Worm (Caenorhabditis elegans): Measurements from ENCODE around the gene skpo-2.
"Not testable (repeated sequence)": the region's sequence is repeated elsewhere in the genome, so short reads cannot be mapped to it uniquely, and the experiment has no call there.

Gene skpo-2

ce11 chrII:3453521-3453920 is 17.2 kb upstream of the skpo-2 start, which contains the start of gene C16C8.11:
C16C8.11 (plus strand) TSS chrII:3453708.
- TF ChIP-seq hmg-4 (GFP tag; optimal IDR thresholded peaks at IDR 0.05) (no peak), F13C5.2 (tag; optimal IDR thresholded peaks at IDR 0.05) (no peak), tra-4 (tag; optimal IDR thresholded peaks at IDR 0.05) (no peak), sea-1 (GFP tag; conservative IDR thresholded peaks at IDR 0.05) (no peak), tbx-37 (GFP tag; conservative IDR thresholded peaks at IDR 0.05) (no peak), ama-1 (optimal IDR thresholded peaks at IDR 0.05) (no peak), hnd-1 (tag; optimal IDR thresholded peaks at IDR 0.05) (no peak), aly-1 (tag; optimal IDR thresholded peaks at IDR 0.05) (no peak), ceh-36 (tag; optimal IDR thresholded peaks at IDR 0.05) (no peak), flt-1 (GFP tag; IDR thresholded peaks at IDR 0.05) (no peak), pes-1 (GFP tag; IDR thresholded peaks at IDR 0.05) (no peak), ceh-13 (GFP tag; optimal IDR thresholded peaks at IDR 0.05) (no peak), tbx-11 (GFP tag; IDR thresholded peaks at IDR 0.05) (no peak), B0310.2 (tag; optimal IDR thresholded peaks at IDR 0.05) (no peak), scrt-1 (GFP tag; IDR thresholded peaks at IDR 0.05) (no peak), ets-7 (tag; optimal IDR thresholded peaks at IDR 0.05) (no peak), hmbx-1 (tag; optimal IDR thresholded peaks at IDR 0.05) (no peak)

ce11 chrII:3452421-3452820 is 16.1 kb upstream of the skpo-2 start, which contains the start of gene C16C8.12:
C16C8.12 (plus strand) TSS chrII:3452721.
- no peak for TF ChIP-seq ceh-13 (GFP tag; optimal IDR thresholded peaks at IDR 0.05)
- TF ChIP-seq aly-1 (tag; optimal IDR thresholded peaks at IDR 0.05): no peak
- TF ChIP-seq F13C5.2 (tag; optimal IDR thresholded peaks at IDR 0.05): no peak

- TF ChIP-seq ceh-13 (GFP tag; optimal IDR thresholded peaks at IDR 0.05); tra-4 (tag; optimal IDR thresholded peaks at IDR 0.05); tbx-11 (GFP tag; IDR thresholded peaks at IDR 0.05): not testable (repeated sequence)
These were observed 13.2 kb upstream of the skpo-2 start, which contains the start of gene C16C8.14 for ce11 chrII:3449514-3449913. C16C8.14 (plus strand) TSS chrII:3449814.

- no peak for TF ChIP-seq pes-1 (GFP tag; IDR thresholded peaks at IDR 0.05)
- no peak for TF ChIP-seq tbx-37 (GFP tag; conservative IDR thresholded peaks at IDR 0.05)
- TF ChIP-seq sea-1 (GFP tag; conservative IDR thresholded peaks at IDR 0.05): no peak
- TF ChIP-seq aly-1 (tag; optimal IDR thresholded peaks at IDR 0.05): no peak
- TF ChIP-seq ceh-36 (tag; optimal IDR thresholded peaks at IDR 0.05): no peak
- no peak for TF ChIP-seq ets-7 (tag; optimal IDR thresholded peaks at IDR 0.05)
- no peak for TF ChIP-seq hmbx-1 (tag; optimal IDR thresholded peaks at IDR 0.05)
- no peak for TF ChIP-seq tra-4 (tag; optimal IDR thresholded peaks at IDR 0.05)
- no peak for TF ChIP-seq B0310.2 (tag; optimal IDR thresholded peaks at IDR 0.05)
- no peak for TF ChIP-seq hmg-4 (GFP tag; optimal IDR thresholded peaks at IDR 0.05)
These were observed 12.5 kb upstream of the skpo-2 start, which contains the start of gene C16C8.25 for ce11 chrII:3448776-3449280. C16C8.25 (plus strand) TSS chrII:3449230.

ce11 chrII:3447906-3448305 is 11.6 kb upstream of the skpo-2 start, which contains the start of gene C16C8.21:
C16C8.21 (plus strand) TSS chrII:3448206.
- TF ChIP-seq hmbx-1 (tag; optimal IDR thresholded peaks at IDR 0.05) (no peak), ceh-36 (tag; optimal IDR thresholded peaks at IDR 0.05) (no peak), ama-1 (optimal IDR thresholded peaks at IDR 0.05) (no peak)

ce11 chrII:3446647-3447046 is 10.3 kb upstream of the skpo-2 start, which contains the start of the genes C16C8.20 and gldi-6:
C16C8.20 (plus strand) TSS chrII:3446947.
gldi-6 (plus strand) TSS chrII:3446947.
- no peak for TF ChIP-seq flt-1 (GFP tag; IDR thresholded peaks at IDR 0.05)
- TF ChIP-seq ceh-36 (tag; optimal IDR thresholded peaks at IDR 0.05): no peak
- no peak for TF ChIP-seq scrt-1 (GFP tag; IDR thresholded peaks at IDR 0.05)
- TF ChIP-seq hmg-4 (GFP tag; optimal IDR thresholded peaks at IDR 0.05): no peak
- TF ChIP-seq B0310.2 (tag; optimal IDR thresholded peaks at IDR 0.05): no peak
- no peak for TF ChIP-seq hmbx-1 (tag; optimal IDR thresholded peaks at IDR 0.05)
- TF ChIP-seq ama-1 (optimal IDR thresholded peaks at IDR 0.05): no peak
- TF ChIP-seq pes-1 (GFP tag; IDR thresholded peaks at IDR 0.05): no peak
- TF ChIP-seq hnd-1 (tag; optimal IDR thresholded peaks at IDR 0.05): no peak
- no peak for TF ChIP-seq tbx-11 (GFP tag; IDR thresholded peaks at IDR 0.05)
- no peak for TF ChIP-seq aly-1 (tag; optimal IDR thresholded peaks at IDR 0.05)
- no peak for TF ChIP-seq sea-1 (GFP tag; conservative IDR thresholded peaks at IDR 0.05)
- TF ChIP-seq F13C5.2 (tag; optimal IDR thresholded peaks at IDR 0.05): no peak

- no peak for TF ChIP-seq ama-1 (optimal IDR thresholded peaks at IDR 0.05)
- no peak for TF ChIP-seq tra-4 (tag; optimal IDR thresholded peaks at IDR 0.05)
- TF ChIP-seq hnd-1 (tag; optimal IDR thresholded peaks at IDR 0.05): no peak
- TF ChIP-seq ceh-13 (GFP tag; optimal IDR thresholded peaks at IDR 0.05): no peak
- TF ChIP-seq ets-7 (tag; optimal IDR thresholded peaks at IDR 0.05): no peak
- no peak for TF ChIP-seq hmbx-1 (tag; optimal IDR thresholded peaks at IDR 0.05)
- no peak for TF ChIP-seq B0310.2 (tag; optimal IDR thresholded peaks at IDR 0.05)
- no peak for TF ChIP-seq hmg-4 (GFP tag; optimal IDR thresholded peaks at IDR 0.05)
- TF ChIP-seq ceh-36 (tag; optimal IDR thresholded peaks at IDR 0.05): no peak
- no peak for TF ChIP-seq sea-1 (GFP tag; conservative IDR thresholded peaks at IDR 0.05)
- TF ChIP-seq tbx-37 (GFP tag; conservative IDR thresholded peaks at IDR 0.05): no peak
- TF ChIP-seq pes-1 (GFP tag; IDR thresholded peaks at IDR 0.05): no peak
- no peak for TF ChIP-seq aly-1 (tag; optimal IDR thresholded peaks at IDR 0.05)
- no peak for TF ChIP-seq F13C5.2 (tag; optimal IDR thresholded peaks at IDR 0.05)
- TF ChIP-seq tbx-11 (GFP tag; IDR thresholded peaks at IDR 0.05): no peak
- TF ChIP-seq flt-1 (GFP tag; IDR thresholded peaks at IDR 0.05): no peak
These were observed 9.0 kb upstream of the skpo-2 start, which contains the start of the genes C16C8.5 and C16C8.16 for ce11 chrII:3445285-3445806. C16C8.5 (minus strand) TSS chrII:3445385. C16C8.16 (plus strand) TSS chrII:3445756.

ce11 chrII:3444280-3444679 is 8.0 kb upstream of the skpo-2 start, which contains the start of gene C16C8.4:
C16C8.4 (minus strand) TSS chrII:3444380.
- TF ChIP-seq B0310.2 (tag; optimal IDR thresholded peaks at IDR 0.05) (no peak), sea-1 (GFP tag; conservative IDR thresholded peaks at IDR 0.05) (no peak), pes-1 (GFP tag; IDR thresholded peaks at IDR 0.05) (no peak)
